Fruit fly (Drosophila melanogaster): ENCODE measurements around the gene AlaRS-m.

Gene AlaRS-m

DNA sequence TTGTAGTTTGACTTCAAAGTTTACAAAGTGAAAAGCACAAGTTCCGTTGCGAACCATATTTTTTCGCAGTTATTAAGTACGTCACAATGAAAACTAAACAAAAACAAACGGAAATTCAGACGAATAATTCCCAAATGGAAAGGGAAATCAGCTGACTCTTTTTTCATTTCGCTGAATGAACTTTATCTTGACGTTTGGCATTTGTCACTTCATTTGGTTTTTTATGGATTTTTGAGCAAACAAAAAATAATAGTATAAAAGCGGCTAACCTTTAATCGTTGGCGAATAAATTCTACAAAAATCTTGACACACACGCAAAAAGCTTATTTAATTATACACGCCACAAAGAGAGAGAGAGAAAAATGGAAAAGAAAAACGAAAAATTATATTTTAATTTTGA lies 37.8 kb downstream of the AlaRS-m start:
- TF ChIP-seq psq (optimal IDR thresholded peaks at IDR 0.05) (no peak), pan (optimal IDR thresholded peaks at IDR 0.05) (no peak), Dll (optimal IDR thresholded peaks at IDR 0.05) (no peak), EcR (GFP tag; optimal IDR thresholded peaks at IDR 0.05) (no peak), usp (GFP tag; optimal IDR thresholded peaks at IDR 0.05) (no peak), CG8478 (optimal IDR thresholded peaks at IDR 0.05) (no peak)

DNA sequence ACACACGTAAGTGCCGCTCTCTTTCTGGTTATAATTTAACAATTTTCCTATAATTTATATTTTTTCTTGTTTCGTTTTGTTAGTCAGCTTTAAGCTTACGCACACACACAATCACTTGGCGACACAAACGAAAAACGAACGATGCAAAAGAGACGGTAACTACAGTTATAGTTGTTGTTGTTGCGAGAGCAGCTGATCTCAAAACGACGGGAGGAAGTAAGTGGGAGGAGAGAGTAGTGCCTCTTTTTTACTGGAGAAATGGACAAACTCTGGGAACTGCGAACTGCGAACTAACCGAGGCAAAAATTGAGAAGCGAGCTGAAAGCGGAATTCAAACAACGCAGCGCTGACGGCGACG lies 38.6 kb downstream of the AlaRS-m start:
- TF ChIP-seq usp (GFP tag; optimal IDR thresholded peaks at IDR 0.05) (no peak), pan (optimal IDR thresholded peaks at IDR 0.05) (no peak), EcR (GFP tag; optimal IDR thresholded peaks at IDR 0.05) (no peak), CG8478 (optimal IDR thresholded peaks at IDR 0.05) (no peak), psq (optimal IDR thresholded peaks at IDR 0.05) (no peak), Dll (optimal IDR thresholded peaks at IDR 0.05) (no peak)

DNA sequence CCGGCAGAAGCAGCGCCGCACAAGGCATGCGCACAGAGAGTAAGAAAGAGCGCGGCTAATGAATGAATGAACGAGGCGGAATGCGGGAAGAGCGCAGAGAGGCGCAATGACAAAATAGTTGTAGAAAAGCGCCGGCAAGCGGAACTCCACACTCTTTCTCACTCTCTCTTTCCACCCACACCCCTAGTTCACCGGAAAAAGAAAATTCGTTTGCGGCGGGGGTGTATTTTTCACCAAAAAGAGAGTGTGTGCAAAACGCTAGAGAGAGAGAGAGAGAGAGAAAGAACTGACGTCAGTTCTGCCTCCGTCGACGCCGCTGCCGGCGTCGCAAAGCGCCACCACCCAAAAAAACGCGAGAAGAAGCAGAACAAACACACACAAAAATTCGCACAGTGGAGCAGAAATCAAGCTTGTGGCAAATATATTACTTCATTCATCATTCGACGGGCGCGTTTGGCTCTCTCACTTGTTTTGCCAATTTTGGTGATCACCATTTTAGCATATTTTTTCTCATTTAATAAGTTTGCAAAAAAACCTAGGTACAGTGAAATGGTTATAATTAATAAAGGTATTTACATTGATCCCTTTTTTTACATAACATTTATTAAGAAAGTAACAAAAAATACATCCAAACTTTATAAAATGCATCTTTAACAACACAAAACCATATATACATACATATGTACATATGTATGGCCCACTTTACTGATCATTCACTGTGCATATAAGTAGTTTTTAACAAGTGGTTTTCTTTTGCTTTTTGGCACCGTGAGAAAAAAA lies 39.2 kb downstream of the AlaRS-m start:
- peak; percentile 99 for TF ChIP-seq Dll (optimal IDR thresholded peaks at IDR 0.05)
- no peak for TF ChIP-seq pan (optimal IDR thresholded peaks at IDR 0.05)
- TF ChIP-seq usp (GFP tag; optimal IDR thresholded peaks at IDR 0.05) = no peak

DNA sequence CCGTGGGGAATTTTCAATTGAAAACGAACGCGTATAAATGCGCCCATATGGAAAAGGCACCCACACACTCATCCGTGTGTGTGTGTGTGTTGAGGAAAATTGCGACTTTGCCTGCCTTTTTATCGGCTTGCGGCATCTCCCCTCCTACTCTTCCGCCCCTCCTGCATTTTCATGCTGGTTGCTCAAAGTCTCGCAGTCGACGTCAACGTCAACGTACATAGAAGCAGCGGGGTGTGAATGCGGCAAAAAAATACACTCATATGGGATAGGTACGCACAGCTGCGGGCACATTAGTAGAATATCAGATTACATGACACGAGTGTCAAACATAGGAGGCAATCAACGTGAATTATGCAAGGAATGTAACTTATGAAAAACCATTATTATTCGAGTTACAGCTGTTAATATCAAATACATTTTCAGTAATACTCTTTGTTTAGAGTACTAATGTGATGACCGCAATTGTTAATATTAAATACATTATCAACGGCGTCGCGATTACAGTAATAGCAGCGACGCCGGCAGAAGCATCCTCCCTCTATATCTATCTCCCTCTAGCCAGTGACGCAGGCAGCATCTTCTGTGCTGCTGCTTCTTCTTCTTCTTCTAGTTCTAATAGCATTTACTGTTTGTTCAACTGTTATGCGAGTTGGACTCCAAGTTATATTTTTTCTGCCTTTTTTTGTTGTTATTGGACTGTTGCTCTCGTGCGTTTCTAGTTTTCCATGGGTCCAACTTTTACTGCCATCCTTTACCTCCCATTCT lies 41.1 kb downstream of the AlaRS-m start:
- TF ChIP-seq usp (GFP tag; optimal IDR thresholded peaks at IDR 0.05) (no peak), psq (optimal IDR thresholded peaks at IDR 0.05) (no peak), pan (optimal IDR thresholded peaks at IDR 0.05) (no peak), EcR (GFP tag; optimal IDR thresholded peaks at IDR 0.05) (no peak)

DNA sequence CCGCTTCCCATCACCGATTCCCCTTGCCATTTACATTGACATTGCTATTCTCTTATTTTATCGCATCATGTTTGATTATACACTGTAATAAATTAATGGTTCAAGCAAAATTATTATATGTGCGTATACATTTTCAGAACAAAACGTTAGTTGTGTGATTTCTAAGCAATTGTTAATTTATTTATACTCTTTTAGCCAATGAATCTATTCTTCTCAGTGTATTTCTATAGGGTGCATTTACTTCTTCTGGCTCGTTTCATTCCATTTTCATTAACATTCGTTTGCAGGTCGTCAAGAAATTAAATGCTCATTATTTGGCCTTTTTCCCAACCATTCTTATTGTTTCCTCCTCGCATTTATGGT lies 41.7 kb downstream of the AlaRS-m start:
- TF ChIP-seq CG8478 (optimal IDR thresholded peaks at IDR 0.05) (no peak), pan (optimal IDR thresholded peaks at IDR 0.05) (no peak)

DNA sequence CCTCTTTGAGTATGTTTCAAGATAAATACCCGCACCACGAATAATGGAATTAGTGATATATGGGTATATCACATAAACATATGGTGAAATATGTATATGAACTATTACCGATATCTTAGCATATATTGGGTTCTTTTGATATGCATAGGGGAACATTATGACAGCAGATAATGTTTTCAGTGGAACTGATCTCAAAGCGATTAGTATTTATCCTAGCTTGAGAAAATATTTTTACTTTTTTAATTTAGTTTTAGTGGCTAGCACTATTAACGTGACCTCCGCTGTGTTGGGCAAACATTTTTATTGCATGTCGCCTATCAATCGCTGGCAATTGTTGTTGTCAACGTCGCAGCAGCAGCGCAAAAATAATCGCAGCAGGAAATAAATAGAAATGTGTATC lies 42.5 kb downstream of the AlaRS-m start:
- no peak for TF ChIP-seq Dll (optimal IDR thresholded peaks at IDR 0.05)
- no peak for TF ChIP-seq EcR (GFP tag; optimal IDR thresholded peaks at IDR 0.05)
- no peak for TF ChIP-seq pan (optimal IDR thresholded peaks at IDR 0.05)
- no peak for TF ChIP-seq CG8478 (optimal IDR thresholded peaks at IDR 0.05)
- no peak for TF ChIP-seq psq (optimal IDR thresholded peaks at IDR 0.05)
- TF ChIP-seq usp (GFP tag; optimal IDR thresholded peaks at IDR 0.05) = no peak
